Worm (Caenorhabditis elegans): ENCODE data around the gene F14H12.8.

DNA sequence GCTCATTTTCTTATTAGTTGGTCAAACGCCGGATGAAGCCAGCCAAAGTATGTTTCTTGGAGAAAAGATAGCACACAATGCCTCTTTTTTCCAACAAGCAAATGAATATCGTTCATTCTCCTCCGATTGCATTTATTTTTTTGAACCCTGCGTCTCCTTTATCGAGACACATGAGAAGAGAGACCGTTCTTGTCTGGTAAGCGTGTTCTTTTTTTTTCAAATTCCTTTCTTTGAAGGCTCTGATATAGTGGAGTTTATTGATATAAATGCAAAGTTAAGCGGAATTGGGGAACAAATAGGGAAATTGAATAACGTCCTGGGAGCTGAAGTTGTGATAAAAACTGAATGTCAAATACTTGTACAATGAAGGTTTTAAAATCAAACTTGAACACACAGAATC, 2.3 kb downstream of the F14H12.8 start, which contains the start of gene F14H12.7:
- TF ChIP-seq nhr-28 (tag; optimal IDR thresholded peaks at IDR 0.05) = no peak
- no peak for TF ChIP-seq nhr-237 (tag; optimal IDR thresholded peaks at IDR 0.05)
- no peak for TF ChIP-seq elt-1 (tag; optimal IDR thresholded peaks at IDR 0.05; ENCODE audit: borderline replicate concordance, insufficient read depth)
- no peak for TF ChIP-seq ceh-83 (GFP tag; optimal IDR thresholded peaks at IDR 0.05)
- no peak for TF ChIP-seq nhr-76 (tag; optimal IDR thresholded peaks at IDR 0.05)
- no peak for TF ChIP-seq snpc-4 (tag; optimal IDR thresholded peaks at IDR 0.05)
- TF ChIP-seq lin-13 (tag; optimal IDR thresholded peaks at IDR 0.05) = no peak
- TF ChIP-seq ham-2 (GFP tag; optimal IDR thresholded peaks at IDR 0.05) = no peak
- no peak for TF ChIP-seq ztf-11 (tag; optimal IDR thresholded peaks at IDR 0.05)
- TF ChIP-seq blmp-1 (tag; optimal IDR thresholded peaks at IDR 0.05) = no peak
